Fruit fly (Drosophila melanogaster) whole organism, embryonic: Measurements from ENCODE around the gene Mcm5.

Experiments used
- CG10366 ChIP-seq: fragments of 200-800 bp; sonication (Bioruptor generic); IDR thresholded peaks from 2 replicates; pipeline ENCODE4 v1.3.6; 2022; ENCODE audit warnings: missing biosample characterization, missing genetic modification characterization
- CG10543 ChIP-seq: fragments of 200-800 bp; sonication (Bioruptor generic); optimal IDR thresholded peaks from 3 replicates; lab custom pipeline; 2017; ENCODE audit warnings: missing biosample characterization, mild to moderate bottlenecking, missing genetic modification characterization, moderate library complexity
- CG11398 ChIP-seq: fragments of 200-800 bp; sonication (Bioruptor generic); optimal IDR thresholded peaks from 2 replicates; lab custom pipeline; 2016; ENCODE audit warnings: missing biosample characterization, missing genetic modification characterization
- CG11456 ChIP-seq: fragments of 200-800 bp; sonication (Bioruptor generic); IDR thresholded peaks from 3 replicates; pipeline ENCODE4 v1.3.6; 2022; ENCODE audit warnings: missing biosample characterization, missing genetic modification characterization
- CG11696 ChIP-seq: fragments of 200-800 bp; sonication (Bioruptor generic); IDR thresholded peaks from 2 replicates; pipeline ENCODE4 v1.3.6; 2022; ENCODE audit warnings: missing biosample characterization, missing genetic modification characterization
- CG12155 ChIP-seq: fragments of 200-800 bp; sonication (Bioruptor generic); optimal IDR thresholded peaks from 3 replicates; lab custom pipeline; 2016; ENCODE audit warnings: missing biosample characterization, missing genetic modification characterization
- CG13894 ChIP-seq: fragments of 200-800 bp; sonication (Bioruptor generic); optimal IDR thresholded peaks from 3 replicates; lab custom pipeline; 2018; ENCODE audit warnings: missing biosample characterization, mild to moderate bottlenecking, missing genetic modification characterization, moderate library complexity
- CG17361 ChIP-seq: fragments of 200-800 bp; sonication (Bioruptor generic); IDR thresholded peaks from 3 replicates; pipeline ENCODE4 v1.3.6; 2022; ENCODE audit warnings: missing biosample characterization, missing genetic modification characterization
- CG18764 ChIP-seq: fragments of 200-800 bp; sonication (Bioruptor generic); optimal IDR thresholded peaks from 3 replicates; lab custom pipeline; 2016; ENCODE audit warnings: missing biosample characterization, missing genetic modification characterization
- CG2678 ChIP-seq: fragments of 200-800 bp; sonication (Bioruptor generic); optimal IDR thresholded peaks from 3 replicates; lab custom pipeline; 2019; ENCODE audit warnings: missing biosample characterization, mild to moderate bottlenecking, missing genetic modification characterization, moderate library complexity
- CG2875 ChIP-seq: fragments of 200-800 bp; sonication (Bioruptor generic); optimal IDR thresholded peaks from 2 replicates; lab custom pipeline; 2017; ENCODE audit warnings: missing biosample characterization, mild to moderate bottlenecking, missing genetic modification characterization, missing genetic modification reagents
- CG30403 ChIP-seq: fragments of 200-800 bp; sonication (Bioruptor generic); optimal IDR thresholded peaks from 3 replicates; lab custom pipeline; 2016; ENCODE audit warnings: missing biosample characterization, missing genetic modification characterization
- CG43689 ChIP-seq: fragments of 200-800 bp; sonication (Bioruptor generic); IDR thresholded peaks from 2 replicates; pipeline ENCODE4 v1.3.6; 2022; ENCODE audit warnings: missing biosample characterization, missing genetic modification characterization
- CG4424 ChIP-seq: fragments of 200-800 bp; sonication (Bioruptor generic); optimal IDR thresholded peaks from 3 replicates; lab custom pipeline; 2016; ENCODE audit warnings: missing biosample characterization, missing genetic modification characterization
- CG4707 ChIP-seq: fragments of 200-800 bp; sonication (Bioruptor generic); optimal IDR thresholded peaks from 2 replicates; lab custom pipeline; 2018; ENCODE audit warnings: missing biosample characterization, mild to moderate bottlenecking, missing genetic modification characterization, moderate library complexity
- CG4730 ChIP-seq: fragments of 200-800 bp; sonication (Bioruptor generic); IDR thresholded peaks from 2 replicates; pipeline ENCODE4 v1.3.6; 2022; ENCODE audit warnings: missing biosample characterization, missing genetic modification characterization
- CG6272 ChIP-seq: fragments of 200-800 bp; sonication (Bioruptor generic); IDR thresholded peaks from 2 replicates; pipeline ENCODE4 v1.3.6; 2022; ENCODE audit warnings: missing biosample characterization, missing genetic modification characterization
- CG6654 ChIP-seq: fragments of 200-800 bp; sonication (Bioruptor generic); optimal IDR thresholded peaks from 2 replicates; lab custom pipeline; 2017; ENCODE audit warnings: missing biosample characterization, mild to moderate bottlenecking, missing genetic modification characterization
- CG7786 ChIP-seq: fragments of 200-800 bp; sonication (Bioruptor generic); optimal IDR thresholded peaks from 2 replicates; lab custom pipeline; 2016; ENCODE audit warnings: missing biosample characterization, missing genetic modification characterization
- CG8359 ChIP-seq: fragments of 200-800 bp; sonication (Bioruptor generic); optimal IDR thresholded peaks from 2 replicates; lab custom pipeline; 2017; ENCODE audit warnings: missing biosample characterization, mild to moderate bottlenecking, missing genetic modification characterization, borderline replicate concordance
- CG8944 ChIP-seq: fragments of 200-800 bp; sonication (Bioruptor generic); optimal IDR thresholded peaks from 3 replicates; lab custom pipeline; 2016; ENCODE audit warnings: missing biosample characterization, missing genetic modification characterization
- D19B ChIP-seq: fragments of 200-800 bp; sonication (Bioruptor generic); optimal IDR thresholded peaks from 2 replicates; lab custom pipeline; 2017; ENCODE audit warnings: missing biosample characterization, mild to moderate bottlenecking, missing genetic modification characterization
- Dbx ChIP-seq: fragments of 200-800 bp; sonication (Bioruptor generic); IDR thresholded peaks from 3 replicates; pipeline ENCODE4 v1.3.6; 2022; ENCODE audit warnings: missing biosample characterization, missing genetic modification characterization
- Drgx ChIP-seq: fragments of 200-800 bp; sonication (Bioruptor generic); IDR thresholded peaks from 2 replicates; pipeline ENCODE4 v1.3.6; 2022; ENCODE audit warnings: missing biosample characterization, missing genetic modification characterization
- Hand ChIP-seq: fragments of 200-800 bp; sonication (Bioruptor generic); optimal IDR thresholded peaks from 2 replicates; lab custom pipeline; 2017; ENCODE audit warnings: mild to moderate bottlenecking, missing biosample characterization, missing genetic modification reagents, missing genetic modification characterization
- Hsf ChIP-seq: fragments of 200-800 bp; sonication (Bioruptor generic); optimal IDR thresholded peaks from 3 replicates; lab custom pipeline; 2016; ENCODE audit warnings: missing biosample characterization, missing genetic modification characterization
- Lpt ChIP-seq: fragments of >200 bp; optimal IDR thresholded peaks from 2 replicates; lab custom pipeline; 2018; ENCODE audit warnings: missing biosample characterization, missing genetic modification characterization
- MTF-1 ChIP-seq: fragments of 200-800 bp; sonication (Bioruptor generic); optimal IDR thresholded peaks from 2 replicates; lab custom pipeline; 2018; ENCODE audit warnings: missing biosample characterization, mild to moderate bottlenecking, missing genetic modification characterization, borderline replicate concordance
- Med ChIP-seq: fragments of 200-800 bp; sonication (Bioruptor generic); peaks from one replicate; lab custom pipeline; 2016; ENCODE audit warnings: missing biosample characterization, missing genetic modification characterization, mild to moderate bottlenecking, inconsistent platforms, moderate library complexity
- Mrtf ChIP-seq: fragments of 200-800 bp; sonication (Bioruptor generic); IDR thresholded peaks from 3 replicates; pipeline ENCODE4 v1.3.6; 2022; ENCODE audit warnings: missing biosample characterization, missing genetic modification characterization
- Nf-YA ChIP-seq: fragments of 200-800 bp; sonication (Bioruptor generic); IDR thresholded peaks from 2 replicates; pipeline ENCODE4 v1.3.6; 2022; ENCODE audit warnings: missing biosample characterization, missing genetic modification characterization
- TFAM ChIP-seq: fragments of 200-800 bp; sonication (Bioruptor generic); optimal IDR thresholded peaks from 2 replicates; lab custom pipeline; 2017; ENCODE audit warnings: missing biosample characterization, missing genetic modification characterization, inconsistent platforms
- Usf ChIP-seq: fragments of 200-800 bp; sonication (Bioruptor generic); optimal IDR thresholded peaks from 2 replicates; lab custom pipeline; 2017; ENCODE audit warnings: missing genotype, missing biosample characterization, missing genetic modification characterization
- Xbp1 ChIP-seq: fragments of 200-800 bp; sonication (Bioruptor generic); optimal IDR thresholded peaks from 3 replicates; lab custom pipeline; 2016; ENCODE audit warnings: missing biosample characterization, mild to moderate bottlenecking, missing genetic modification characterization
- YL-1 ChIP-seq: fragments of 200-800 bp; sonication (Bioruptor generic); optimal IDR thresholded peaks from 3 replicates; lab custom pipeline; 2017; ENCODE audit warnings: missing biosample characterization, mild to moderate bottlenecking, missing genetic modification characterization
- ase ChIP-seq: fragments of 200-800 bp; sonication (Bioruptor generic); IDR thresholded peaks from 3 replicates; pipeline ENCODE4 v1.3.6; 2022; ENCODE audit warnings: missing biosample characterization, missing genetic modification characterization
- bcd ChIP-seq: fragments of 200-800 bp; sonication (Bioruptor generic); optimal IDR thresholded peaks from 2 replicates; lab custom pipeline; 2017; ENCODE audit warnings: missing biosample characterization, mild to moderate bottlenecking, missing genetic modification characterization
- chm ChIP-seq: fragments of 200-800 bp; sonication (Bioruptor generic); IDR thresholded peaks from 2 replicates; pipeline ENCODE4 v1.3.6; 2022; ENCODE audit warnings: missing biosample characterization, missing genetic modification characterization
- corto ChIP-seq: fragments of 200-800 bp; sonication (Bioruptor generic); optimal IDR thresholded peaks from 2 replicates; lab custom pipeline; 2016; ENCODE audit warnings: missing biosample characterization, mild to moderate bottlenecking, missing genetic modification characterization, moderate library complexity
- hkb ChIP-seq, 2 experiments: fragments of 200-800 bp in 1 of 2; fragments of >200 bp in 1 of 2; sonication (Bioruptor generic) in 1 of 2; IDR thresholded peaks in 1 of 2; optimal IDR thresholded peaks in 1 of 2; 2 replicates each; pipeline versions ENCODE4 v1.3.6 to Lab custom; 2017 to 2022; ENCODE audit warnings: missing biosample characterization in 1 of 2, missing genetic modification characterization in 1 of 2
- inv ChIP-seq: fragments of 200-800 bp; sonication (Bioruptor generic); IDR thresholded peaks from 2 replicates; pipeline ENCODE4 v1.3.6; 2022; ENCODE audit warnings: missing biosample characterization, missing genetic modification characterization; ENCODE audit not compliant: partially characterized antibody
- jing ChIP-seq: fragments of 200-800 bp; sonication (Bioruptor generic); optimal IDR thresholded peaks from 2 replicates; lab custom pipeline; 2018; ENCODE audit warnings: missing biosample characterization, mild to moderate bottlenecking, missing genetic modification characterization
- pb ChIP-seq: fragments of 200-800 bp; sonication (Bioruptor generic); optimal IDR thresholded peaks from 3 replicates; lab custom pipeline; 2016; ENCODE audit warnings: missing biosample characterization, missing genetic modification characterization
- psq ChIP-seq: fragments of 200-800 bp; sonication (Bioruptor generic); optimal IDR thresholded peaks from 2 replicates; lab custom pipeline; 2017; ENCODE audit warnings: missing biosample characterization, missing genetic modification characterization
- ranshi ChIP-seq: fragments of 200-800 bp; sonication (Bioruptor generic); IDR thresholded peaks from 2 replicates; pipeline ENCODE4 v1.3.6; 2022; ENCODE audit warnings: missing biosample characterization, missing genetic modification characterization
- sd ChIP-seq: fragments of 200-800 bp; sonication (Bioruptor generic); optimal IDR thresholded peaks from 3 replicates; lab custom pipeline; 2018; ENCODE audit warnings: missing biosample characterization, mild to moderate bottlenecking, missing genetic modification characterization, moderate library complexity
- seq ChIP-seq: fragments of 200-800 bp; sonication (Bioruptor generic); IDR thresholded peaks from 2 replicates; pipeline ENCODE4 v1.3.6; 2022; ENCODE audit warnings: missing biosample characterization, missing genetic modification characterization
- slbo ChIP-seq: fragments of 200-800 bp; sonication (Bioruptor generic); IDR thresholded peaks from 2 replicates; pipeline ENCODE4 v1.3.6; 2022; ENCODE audit warnings: missing biosample characterization, missing genetic modification characterization
- sr ChIP-seq: fragments of 200-800 bp; sonication (Bioruptor generic); IDR thresholded peaks from 3 replicates; pipeline ENCODE4 v1.3.6; 2022; ENCODE audit warnings: missing biosample characterization, missing genetic modification characterization
- wdn ChIP-seq: fragments of 200-800 bp; sonication (Bioruptor generic); IDR thresholded peaks from 2 replicates; pipeline ENCODE4 v1.3.6; 2022; ENCODE audit warnings: missing biosample characterization, missing genetic modification characterization
- zf30C ChIP-seq: fragments of 200-800 bp; sonication (Bioruptor generic); optimal IDR thresholded peaks from 3 replicates; lab custom pipeline; 2018; ENCODE audit warnings: missing biosample characterization, mild to moderate bottlenecking, missing genetic modification characterization

Mcm5 gene

dm6 chr3R:10784058-10784499 lies 4.2 kb upstream of the Mcm5 start, which contains the start of the genes mRpL37 and Rbp1 (continued):
- TF ChIP-seq Drgx (GFP tag; lab: Robert Waterston, UW) (no peak), slbo (GFP tag; lab: Robert Waterston, UW) (peak; percentile 85), inv (GFP tag; lab: Robert Waterston, UW) (peak; percentile 92), CG6272 (peak; percentile 87), CG10543 (GFP tag; lab: Kevin White, UChicago) (peak; percentile 59), MTF-1 (GFP tag; lab: Kevin White, UChicago) (no peak), CG10366 (GFP tag; lab: Robert Waterston, UW) (peak; percentile 54), CG4730 (GFP tag; lab: Robert Waterston, UW) (peak; percentile 69), CG11456 (GFP tag; lab: Robert Waterston, UW) (peak; percentile 84), bcd (GFP tag; lab: Kevin White, UChicago) (peak; percentile 81), CG2678 (tag; lab: Kevin White, UChicago) (peak; percentile 82), ranshi (GFP tag; lab: Robert Waterston, UW) (peak; percentile 66; the same call in 1 of the 2 replicates), CG8359 (GFP tag; lab: Kevin White, UChicago) (no peak), CG7786 (GFP tag; lab: Kevin White, UChicago) (peak; percentile 33), chm (GFP tag; lab: Robert Waterston, UW) (no peak), wdn (GFP tag; lab: Robert Waterston, UW) (no peak), CG2875 (no peak), Dbx (GFP tag; lab: Robert Waterston, UW) (peak; percentile 78), CG6654 (GFP tag; lab: Kevin White, UChicago) (peak; percentile 11), CG11696 (GFP tag; lab: Robert Waterston, UW) (no peak), Usf (GFP tag; lab: Kevin White, UChicago) (peak; percentile 51), Hand (GFP tag; lab: Kevin White, UChicago) (no peak), CG18764 (peak; percentile 57), Nf-YA (GFP tag; lab: Robert Waterston, UW) (no peak), CG4707 (GFP tag; lab: Kevin White, UChicago) (no peak), ase (GFP tag; lab: Robert Waterston, UW) (peak; percentile 27; the same call in 1 of the 3 replicates), Hsf (peak; percentile 80), seq (GFP tag; lab: Robert Waterston, UW) (no peak), jing (GFP tag; lab: Kevin White, UChicago) (peak; percentile 1), CG13894 (tag; lab: Kevin White, UChicago) (no peak), D19B (GFP tag; lab: Kevin White, UChicago) (no peak), TFAM (GFP tag; lab: Kevin White, UChicago) (no peak), YL-1 (GFP tag; lab: Kevin White, UChicago) (peak; percentile 76), Lpt (no peak), hkb (optimal IDR thresholded peaks at IDR 0.05; lab: Kevin White, UChicago) (peak; percentile 13), hkb (GFP tag; IDR thresholded peaks at IDR 0.05; lab: Robert Waterston, UW) (no peak), sr (GFP tag; lab: Robert Waterston, UW) (no peak), CG17361 (GFP tag; lab: Robert Waterston, UW) (peak; percentile 91), Xbp1 (GFP tag; lab: Kevin White, UChicago) (peak; percentile 86), CG12155 (GFP tag; lab: Kevin White, UChicago) (peak; percentile 79), corto (GFP tag; lab: Kevin White, UChicago) (peak; percentile 30), CG43689 (no peak), pb (GFP tag; lab: Kevin White, UChicago) (no peak), psq (GFP tag; lab: Kevin White, UChicago) (peak; percentile 41), CG8944 (GFP tag; lab: Kevin White, UChicago) (peak; percentile 34), Mrtf (GFP tag; lab: Robert Waterston, UW) (peak; percentile 64; the same call in 1 of the 3 replicates), zf30C (GFP tag; lab: Kevin White, UChicago) (no peak), Med (peak; percentile 81), CG4424 (peak; percentile 77), CG30403 (peak; percentile 91), CG11398 (GFP tag; lab: Kevin White, UChicago) (no peak), sd (tag; lab: Kevin White, UChicago) (peak; percentile 85)
